Worm (Caenorhabditis elegans) whole organism, young adult: Measurements from ENCODE around the gene efn-2.

Experiments
- F39B2.1 ChIP-seq: fragments of 200-800 bp; sonication (Bioruptor generic); IDR thresholded peaks from 2 replicates; pipeline ENCODE4 v1.3.6; 2022; ENCODE audit warnings: missing genetic modification reagents, missing genetic modification characterization, missing compliant biosample characterization
- T07F8.4 ChIP-seq: sonication (generic microtip); optimal IDR thresholded peaks from 2 replicates; lab custom pipeline; 2016; ENCODE audit warnings: mild to moderate bottlenecking, missing genetic modification characterization, moderate library complexity, missing compliant biosample characterization
- Y53G8AR.9 ChIP-seq: fragments of 200-800 bp; sonication (Bioruptor generic); conservative IDR thresholded peaks from 2 replicates; pipeline ENCODE4 v1.3.6; 2022; ENCODE audit warnings: missing genetic modification reagents, missing genetic modification characterization, missing compliant biosample characterization
- ama-1 ChIP-seq, 3 experiments: fragments of 150-350 bp in 1 of 3; sonication (generic microtip) in 2 of 3; optimal IDR thresholded peaks; 2 replicates each; lab custom pipeline; 2014 to 2018; ENCODE audit warnings: missing biosample characterization in 2 of 3, missing genetic modification characterization in 2 of 3, missing genetic modification reagents in 2 of 3
- bed-1 ChIP-seq: fragments of 200-800 bp; sonication (Bioruptor generic); IDR thresholded peaks from 2 replicates; pipeline ENCODE4 v1.3.6; 2022; ENCODE audit warnings: missing genetic modification reagents, missing genetic modification characterization, missing compliant biosample characterization
- lir-1 ChIP-seq: fragments of 200-800 bp; sonication (Bioruptor generic); conservative IDR thresholded peaks from 2 replicates; pipeline ENCODE4 v1.3.6; 2022; ENCODE audit warnings: missing genetic modification reagents, missing genetic modification characterization, missing compliant biosample characterization
- madf-3 ChIP-seq: fragments of 200-800 bp; sonication (Bioruptor generic); IDR thresholded peaks from 2 replicates; pipeline ENCODE4 v1.3.6; 2022; ENCODE audit warnings: missing genetic modification reagents, missing genetic modification characterization, missing compliant biosample characterization
- nfya-2 ChIP-seq: fragments of 200-800 bp; sonication (Bioruptor generic); IDR thresholded peaks from 2 replicates; pipeline ENCODE4 v1.3.6; 2022; ENCODE audit warnings: missing genetic modification reagents, missing genetic modification characterization, missing compliant biosample characterization
- nhr-90 ChIP-seq: sonication (generic microtip); optimal IDR thresholded peaks from 2 replicates; lab custom pipeline; 2016; ENCODE audit warnings: missing genotype, mild to moderate bottlenecking, missing genetic modification characterization, missing compliant biosample characterization
- tbp1 ChIP-seq: fragments of 200-800 bp; sonication (Bioruptor generic); optimal IDR thresholded peaks from 2 replicates; lab custom pipeline; 2018; ENCODE audit warnings: mild to moderate bottlenecking, missing genetic modification characterization, missing compliant biosample characterization
- xnd-1 ChIP-seq: sonication (generic microtip); optimal IDR thresholded peaks from 2 replicates; lab custom pipeline; 2016; ENCODE audit warnings: missing genotype, missing genetic modification reagents, missing genetic modification characterization, missing compliant biosample characterization

DNA sequence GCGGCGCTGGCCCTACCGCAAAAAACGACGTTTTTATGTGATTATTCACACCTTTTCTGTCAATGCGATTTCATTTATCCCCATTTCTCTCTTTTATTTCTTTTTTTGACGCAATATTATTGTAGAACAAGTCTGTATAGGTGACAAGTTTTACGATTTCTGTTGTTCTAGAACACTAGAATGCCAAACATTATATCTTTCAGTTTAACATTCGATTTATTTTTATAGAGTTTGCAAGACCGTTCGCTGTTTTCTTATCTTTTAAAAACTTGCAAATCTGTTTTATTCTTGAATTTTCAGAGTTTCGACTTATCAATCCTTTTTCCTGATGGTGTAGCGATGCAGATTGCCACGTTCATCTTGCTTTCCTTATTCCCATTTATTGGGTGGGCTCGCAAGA lies at the start of gene efn-2:
- no peak for TF ChIP-seq nfya-2
- TF ChIP-seq lir-1 (GFP tag; lab: Robert Waterston, UW) = no peak
- TF ChIP-seq bed-1 (GFP tag; lab: Robert Waterston, UW) = no peak
- TF ChIP-seq nhr-90 (tag; lab: Kevin White, UChicago) = no peak
- TF ChIP-seq madf-3 (GFP tag; lab: Robert Waterston, UW) = no peak
- no peak for TF ChIP-seq ama-1 (optimal IDR thresholded peaks at IDR 0.05; lab: Kevin White, UChicago)
- no peak for TF ChIP-seq ama-1 (GFP tag; optimal IDR thresholded peaks at IDR 0.05; lab: Kevin White, UChicago)
- TF ChIP-seq T07F8.4 (tag; lab: Kevin White, UChicago) = no peak
- TF ChIP-seq xnd-1 (tag; lab: Kevin White, UChicago) = no peak
- TF ChIP-seq F39B2.1 = no peak
- no peak for TF ChIP-seq tbp1 (GFP tag; lab: Kevin White, UChicago)
- no peak for TF ChIP-seq Y53G8AR.9 (GFP tag; lab: Robert Waterston, UW)
